Worm (Caenorhabditis elegans): Measurements from ENCODE around the gene F08F8.7.

The F08F8.7 gene

ce11 chrIII:7357356-7357755, 10.4 kb upstream of the F08F8.7 start, which contains the start of gene F08F8.10:
Gene F08F8.10, minus strand, starts transcription at chrIII:7357393.
- TF ChIP-seq ces-1 (GFP tag; optimal IDR thresholded peaks at IDR 0.05) (peak; percentile 0), zip-8 (tag; optimal IDR thresholded peaks at IDR 0.05) (no peak)

- no peak for TF ChIP-seq ham-2 (GFP tag; optimal IDR thresholded peaks at IDR 0.05)
- no peak for TF ChIP-seq unc-62 (GFP tag; optimal IDR thresholded peaks at IDR 0.05)
- TF ChIP-seq ceh-39 (tag; optimal IDR thresholded peaks at IDR 0.05), result no peak
- no peak for TF ChIP-seq ceh-83 (GFP tag; optimal IDR thresholded peaks at IDR 0.05)
- no peak for TF ChIP-seq unc-39 (tag; optimal IDR thresholded peaks at IDR 0.05)
- TF ChIP-seq nhr-237 (tag; optimal IDR thresholded peaks at IDR 0.05), result no peak
- no peak for TF ChIP-seq sptf-1 (tag; optimal IDR thresholded peaks at IDR 0.05)
- TF ChIP-seq zip-8 (tag; optimal IDR thresholded peaks at IDR 0.05), result no peak
- TF ChIP-seq tbx-8 (GFP tag; optimal IDR thresholded peaks at IDR 0.05), result no peak
- no peak for TF ChIP-seq nhr-12 (tag; optimal IDR thresholded peaks at IDR 0.05)
- TF ChIP-seq bed-3 (GFP tag; optimal IDR thresholded peaks at IDR 0.05), result no peak
- no peak for TF ChIP-seq nhr-76 (tag; optimal IDR thresholded peaks at IDR 0.05)
- no peak for TF ChIP-seq nhr-2 (tag; optimal IDR thresholded peaks at IDR 0.05)
- no peak for TF ChIP-seq mab-5 (tag; optimal IDR thresholded peaks at IDR 0.05)
- no peak for TF ChIP-seq M03D4.4 (tag; optimal IDR thresholded peaks at IDR 0.05)
- no peak for TF ChIP-seq flh-1 (GFP tag; optimal IDR thresholded peaks at IDR 0.05)
- TF ChIP-seq elt-1 (tag; optimal IDR thresholded peaks at IDR 0.05; ENCODE audit: borderline replicate concordance, insufficient read depth), result no peak
- TF ChIP-seq blmp-1 (tag; optimal IDR thresholded peaks at IDR 0.05), result no peak
- no peak for TF ChIP-seq mls-2 (tag; optimal IDR thresholded peaks at IDR 0.05)
Observed at ce11 chrIII:7353871-7354270, 6.9 kb upstream of the F08F8.7 start, which contains the start of gene F08F8.9. Gene F08F8.9, minus strand, starts transcription at chrIII:7353971.

ce11 chrIII:7349075-7349474, 2.1 kb upstream of the F08F8.7 start, which contains the start of gene gos-28:
Gene gos-28, minus strand, starts transcription at chrIII:7349175.
- TF ChIP-seq ham-2 (GFP tag; optimal IDR thresholded peaks at IDR 0.05) (no peak), ces-1 (GFP tag; optimal IDR thresholded peaks at IDR 0.05) (no peak), elt-1 (tag; optimal IDR thresholded peaks at IDR 0.05; ENCODE audit: borderline replicate concordance, insufficient read depth) (no peak), nhr-2 (tag; optimal IDR thresholded peaks at IDR 0.05) (no peak)

ce11 chrIII:7343389-7343788, 3.6 kb downstream of the F08F8.7 start, which contains the start of gene F08F8.6:
Gene F08F8.6, plus strand, starts transcription at chrIII:7343689.
- TF ChIP-seq ces-1 (GFP tag; optimal IDR thresholded peaks at IDR 0.05) (no peak), nhr-28 (tag; optimal IDR thresholded peaks at IDR 0.05) (no peak), tbx-8 (GFP tag; optimal IDR thresholded peaks at IDR 0.05) (no peak), sem-2 (GFP tag; optimal IDR thresholded peaks at IDR 0.05) (no peak), ham-2 (GFP tag; optimal IDR thresholded peaks at IDR 0.05) (no peak), drap-1 (GFP tag; optimal IDR thresholded peaks at IDR 0.05) (no peak), ceh-83 (GFP tag; optimal IDR thresholded peaks at IDR 0.05) (no peak), mls-2 (tag; optimal IDR thresholded peaks at IDR 0.05) (no peak), bed-3 (GFP tag; optimal IDR thresholded peaks at IDR 0.05) (no peak)

ce11 chrIII:7339138-7339537, 7.8 kb downstream of the F08F8.7 start:
- TF ChIP-seq ces-1 (GFP tag; optimal IDR thresholded peaks at IDR 0.05), result no peak
- no peak for TF ChIP-seq nhr-237 (tag; optimal IDR thresholded peaks at IDR 0.05)
- no peak for TF ChIP-seq ceh-43 (GFP tag; optimal IDR thresholded peaks at IDR 0.05)
- no peak for TF ChIP-seq M03D4.4 (tag; optimal IDR thresholded peaks at IDR 0.05)
- no peak for TF ChIP-seq bed-3 (GFP tag; optimal IDR thresholded peaks at IDR 0.05)

ce11 chrIII:7338693-7339092, 8.3 kb downstream of the F08F8.7 start, which contains the start of gene kap-1:
Gene kap-1, plus strand, starts transcription at chrIII:7338835.
- TF ChIP-seq elt-1 (tag; optimal IDR thresholded peaks at IDR 0.05; ENCODE audit: borderline replicate concordance, insufficient read depth) (no peak), pha-4 (tag; optimal IDR thresholded peaks at IDR 0.05) (no peak), lin-13 (tag; optimal IDR thresholded peaks at IDR 0.05) (no peak), elt-3 (tag; optimal IDR thresholded peaks at IDR 0.05) (no peak), ceh-39 (tag; optimal IDR thresholded peaks at IDR 0.05) (no peak), blmp-1 (tag; optimal IDR thresholded peaks at IDR 0.05) (no peak), nhr-28 (tag; optimal IDR thresholded peaks at IDR 0.05) (no peak), ces-1 (GFP tag; optimal IDR thresholded peaks at IDR 0.05) (no peak)

- TF ChIP-seq elt-1 (tag; optimal IDR thresholded peaks at IDR 0.05; ENCODE audit: borderline replicate concordance, insufficient read depth), result no peak
Observed at ce11 chrIII:7338009-7338408, 8.9 kb downstream of the F08F8.7 start.

Measured in whole organism, mixed stage, embryonic.